Worm (Caenorhabditis elegans) whole organism, young adult: ENCODE data around the gene F10E9.4.

Source experiments
- B0336.3 ChIP-seq: fragments of 200-800 bp; sonication (Bioruptor generic); IDR thresholded peaks from 2 replicates; pipeline ENCODE4 v1.3.6; 2022; ENCODE audit warnings: missing genetic modification characterization, missing compliant biosample characterization
- F10E7.11 ChIP-seq: sonication (generic microtip); optimal IDR thresholded peaks from 2 replicates; lab custom pipeline; 2017; ENCODE audit warnings: mild to moderate bottlenecking, missing genetic modification characterization, moderate library complexity, missing compliant biosample characterization
- F22D6.2 ChIP-seq: sonication (generic microtip); optimal IDR thresholded peaks from 2 replicates; lab custom pipeline; 2016; ENCODE audit warnings: mild to moderate bottlenecking, missing genetic modification characterization, missing compliant biosample characterization
- F23B12.7 ChIP-seq: sonication (generic microtip); optimal IDR thresholded peaks from 2 replicates; lab custom pipeline; 2017; ENCODE audit warnings: missing genetic modification characterization, mild to moderate bottlenecking, missing compliant biosample characterization, antibody characterized with exemption, moderate library complexity; ENCODE audit not compliant: insufficient read depth
- F33H1.4 ChIP-seq: fragments of 200-800 bp; sonication (Bioruptor generic); IDR thresholded peaks from 2 replicates; pipeline ENCODE4 v1.3.6; 2022; ENCODE audit warnings: missing genetic modification reagents, missing genetic modification characterization, missing compliant biosample characterization
- F57A8.1 ChIP-seq: fragments of 200-800 bp; sonication (Bioruptor generic); optimal IDR thresholded peaks from 2 replicates; lab custom pipeline; 2018; ENCODE audit warnings: mild to moderate bottlenecking, missing genetic modification characterization, moderate library complexity, missing compliant biosample characterization
- Y53F4B.3 ChIP-seq: fragments of 200-800 bp; sonication (Bioruptor generic); IDR thresholded peaks from 2 replicates; pipeline ENCODE4 v1.3.6; 2022; ENCODE audit warnings: missing genetic modification reagents, missing genetic modification characterization, missing compliant biosample characterization
- Y95B8A.8 ChIP-seq: fragments of 200-800 bp; sonication (Bioruptor generic); IDR thresholded peaks from 2 replicates; pipeline ENCODE4 v1.3.6; 2022; ENCODE audit warnings: missing genetic modification reagents, missing genetic modification characterization, missing compliant biosample characterization
- akir-1 ChIP-seq: fragments of 200-800 bp; sonication (Bioruptor generic); optimal IDR thresholded peaks from 2 replicates; lab custom pipeline; 2018; ENCODE audit warnings: mild to moderate bottlenecking, missing genetic modification characterization, moderate library complexity, missing compliant biosample characterization
- athp-1 ChIP-seq: sonication (generic microtip); optimal IDR thresholded peaks from 2 replicates; lab custom pipeline; 2017; ENCODE audit warnings: mild to moderate bottlenecking, missing genetic modification characterization, missing compliant biosample characterization
- bed-1 ChIP-seq: fragments of 200-800 bp; sonication (Bioruptor generic); IDR thresholded peaks from 2 replicates; pipeline ENCODE4 v1.3.6; 2022; ENCODE audit warnings: missing genetic modification reagents, missing genetic modification characterization, missing compliant biosample characterization
- bed-2 ChIP-seq: fragments of 200-800 bp; sonication (Bioruptor generic); IDR thresholded peaks from 2 replicates; pipeline ENCODE4 v1.3.6; 2022; ENCODE audit warnings: missing genetic modification reagents, missing genetic modification characterization, missing compliant biosample characterization
- ceh-100 ChIP-seq: fragments of 200-800 bp; sonication (Bioruptor generic); IDR thresholded peaks from 2 replicates; pipeline ENCODE4 v1.3.6; 2022; ENCODE audit warnings: missing genetic modification reagents, missing genetic modification characterization, missing compliant biosample characterization
- ceh-40 ChIP-seq: fragments of 200-800 bp; sonication (Bioruptor generic); IDR thresholded peaks from 2 replicates; pipeline ENCODE4 v1.3.6; 2022; ENCODE audit warnings: missing genetic modification characterization, missing compliant biosample characterization
- ceh-79 ChIP-seq: sonication (generic microtip); optimal IDR thresholded peaks from 2 replicates; lab custom pipeline; 2017; ENCODE audit warnings: mild to moderate bottlenecking, missing genetic modification characterization, missing compliant biosample characterization
- ceh-91 ChIP-seq: fragments of 200-800 bp; sonication (Bioruptor generic); IDR thresholded peaks from 2 replicates; pipeline ENCODE4 v1.3.6; 2022; ENCODE audit warnings: missing genetic modification reagents, missing genetic modification characterization, missing compliant biosample characterization
- chd-7 ChIP-seq: sonication (generic microtip); optimal IDR thresholded peaks from 2 replicates; lab custom pipeline; 2016; ENCODE audit warnings: mild to moderate bottlenecking, missing genetic modification characterization, moderate library complexity, missing compliant biosample characterization
- dpff-1 ChIP-seq: sonication (generic microtip); optimal IDR thresholded peaks from 2 replicates; lab custom pipeline; 2017; ENCODE audit warnings: mild to moderate bottlenecking, missing genetic modification characterization, missing compliant biosample characterization
- efl-1 ChIP-seq: fragments of 150-350 bp; optimal IDR thresholded peaks from 2 replicates; lab custom pipeline; 2014; ENCODE audit warnings: missing biosample characterization, missing genetic modification reagents, missing genetic modification characterization
- egl-18 ChIP-seq: fragments of 200-800 bp; sonication (Bioruptor generic); IDR thresholded peaks from 2 replicates; pipeline ENCODE4 v1.3.6; 2022; ENCODE audit warnings: missing genetic modification reagents, missing genetic modification characterization, missing compliant biosample characterization
- egrh-3 ChIP-seq: fragments of 200-800 bp; sonication (Bioruptor generic); IDR thresholded peaks from 2 replicates; pipeline ENCODE4 v1.3.6; 2022; ENCODE audit warnings: missing genetic modification reagents, missing genetic modification characterization, missing compliant biosample characterization
- ekl-4 ChIP-seq: fragments of 200-800 bp; sonication (Bioruptor generic); IDR thresholded peaks from 2 replicates; pipeline ENCODE4 v1.3.6; 2022; ENCODE audit warnings: missing genetic modification reagents, missing genetic modification characterization, missing compliant biosample characterization
- ets-4 ChIP-seq: fragments of 200-800 bp; sonication (Bioruptor generic); optimal IDR thresholded peaks from 2 replicates; lab custom pipeline; 2018; ENCODE audit warnings: mild to moderate bottlenecking, missing genetic modification characterization, missing compliant biosample characterization
- hlh-26 ChIP-seq: fragments of 200-800 bp; sonication (Bioruptor generic); conservative IDR thresholded peaks from 2 replicates; pipeline ENCODE4 v1.3.6; 2022; ENCODE audit warnings: missing genetic modification reagents, missing genetic modification characterization, missing compliant biosample characterization
- hmg-1.2 ChIP-seq: fragments of 200-800 bp; sonication (Bioruptor generic); IDR thresholded peaks from 2 replicates; pipeline ENCODE4 v1.3.6; 2022; ENCODE audit warnings: missing genetic modification reagents, missing genetic modification characterization, missing compliant biosample characterization
- lin-26 ChIP-seq: fragments of 200-800 bp; sonication (Bioruptor generic); IDR thresholded peaks from 2 replicates; pipeline ENCODE4 v1.3.6; 2022; ENCODE audit warnings: missing genetic modification reagents, missing genetic modification characterization, missing compliant biosample characterization
- lin-54 ChIP-seq: fragments of 200-800 bp; sonication (Bioruptor generic); optimal IDR thresholded peaks from 2 replicates; lab custom pipeline; 2018; ENCODE audit warnings: mild to moderate bottlenecking, missing genetic modification characterization, missing compliant biosample characterization
- lir-1 ChIP-seq: fragments of 200-800 bp; sonication (Bioruptor generic); conservative IDR thresholded peaks from 2 replicates; pipeline ENCODE4 v1.3.6; 2022; ENCODE audit warnings: missing genetic modification reagents, missing genetic modification characterization, missing compliant biosample characterization
- lsl-1 ChIP-seq: fragments of 200-800 bp; sonication (Bioruptor generic); optimal IDR thresholded peaks from 2 replicates; lab custom pipeline; 2018; ENCODE audit warnings: mild to moderate bottlenecking, missing genetic modification characterization, moderate library complexity, missing compliant biosample characterization
- madf-3 ChIP-seq: fragments of 200-800 bp; sonication (Bioruptor generic); IDR thresholded peaks from 2 replicates; pipeline ENCODE4 v1.3.6; 2022; ENCODE audit warnings: missing genetic modification reagents, missing genetic modification characterization, missing compliant biosample characterization
- madf-6 ChIP-seq: fragments of 200-800 bp; sonication (Bioruptor generic); IDR thresholded peaks from 2 replicates; pipeline ENCODE4 v1.3.6; 2022; ENCODE audit warnings: missing genetic modification reagents, missing genetic modification characterization, missing compliant biosample characterization
- mxl-1 ChIP-seq: sonication (generic microtip); optimal IDR thresholded peaks from 2 replicates; lab custom pipeline; 2016; ENCODE audit warnings: missing genetic modification characterization, missing compliant biosample characterization
- nhr-179 ChIP-seq: sonication (generic microtip); optimal IDR thresholded peaks from 2 replicates; lab custom pipeline; 2016; ENCODE audit warnings: mild to moderate bottlenecking, missing genetic modification characterization, missing compliant biosample characterization
- nhr-27 ChIP-seq: fragments of 200-800 bp; sonication (Bioruptor generic); optimal IDR thresholded peaks from 2 replicates; lab custom pipeline; 2018; ENCODE audit warnings: mild to moderate bottlenecking, missing genetic modification characterization, moderate library complexity, missing compliant biosample characterization
- nhr-90 ChIP-seq: sonication (generic microtip); optimal IDR thresholded peaks from 2 replicates; lab custom pipeline; 2016; ENCODE audit warnings: missing genotype, mild to moderate bottlenecking, missing genetic modification characterization, missing compliant biosample characterization
- pbrm-1 ChIP-seq: fragments of 200-800 bp; sonication (Bioruptor generic); IDR thresholded peaks from 2 replicates; pipeline ENCODE4 v1.3.6; 2022; ENCODE audit warnings: missing genetic modification reagents, missing genetic modification characterization, missing compliant biosample characterization
- sea-2 ChIP-seq: fragments of 200-800 bp; sonication (Bioruptor generic); IDR thresholded peaks from 2 replicates; pipeline ENCODE4 v1.3.6; 2022; ENCODE audit warnings: missing genetic modification characterization, missing compliant biosample characterization
- snpc-1.3 ChIP-seq: sonication (generic microtip); optimal IDR thresholded peaks from 2 replicates; lab custom pipeline; 2017; ENCODE audit warnings: missing genetic modification characterization, mild to moderate bottlenecking, missing compliant biosample characterization, antibody characterized with exemption, moderate library complexity, missing genotype, missing genetic modification reagents; ENCODE audit not compliant: insufficient read depth
- tbx-9 ChIP-seq: sonication (generic microtip); optimal IDR thresholded peaks from 2 replicates; lab custom pipeline; 2016; ENCODE audit warnings: borderline replicate concordance, missing genetic modification characterization, inconsistent platforms, missing compliant biosample characterization
- unc-130 ChIP-seq: sonication (generic microtip); optimal IDR thresholded peaks from 2 replicates; lab custom pipeline; 2016; ENCODE audit warnings: missing genetic modification reagents, missing genetic modification characterization, missing compliant biosample characterization
- xnd-1 ChIP-seq: sonication (generic microtip); optimal IDR thresholded peaks from 2 replicates; lab custom pipeline; 2016; ENCODE audit warnings: missing genotype, missing genetic modification reagents, missing genetic modification characterization, missing compliant biosample characterization
- zfh-2 ChIP-seq: fragments of 200-800 bp; sonication (Bioruptor generic); conservative IDR thresholded peaks from 2 replicates; pipeline ENCODE4 v1.3.6; 2022; ENCODE audit warnings: missing genetic modification reagents, missing genetic modification characterization, missing compliant biosample characterization
- ztf-22 ChIP-seq: fragments of 200-800 bp; sonication (Bioruptor generic); optimal IDR thresholded peaks from 2 replicates; lab custom pipeline; 2018; ENCODE audit warnings: mild to moderate bottlenecking, missing genetic modification characterization, moderate library complexity, missing compliant biosample characterization
- ztf-25 ChIP-seq: fragments of 200-800 bp; sonication (Bioruptor generic); IDR thresholded peaks from 2 replicates; pipeline ENCODE4 v1.3.6; 2022; ENCODE audit warnings: missing genetic modification reagents, missing genetic modification characterization, missing compliant biosample characterization
- ztf-28 ChIP-seq: fragments of 200-800 bp; sonication (Bioruptor generic); IDR thresholded peaks from 2 replicates; pipeline ENCODE4 v1.3.6; 2022; ENCODE audit warnings: missing genetic modification reagents, missing genetic modification characterization, missing compliant biosample characterization

F10E9.4 gene

ce11 chrIII:8279567-8279966, 28.8 kb upstream of the F10E9.4 start:
- TF ChIP-seq Y95B8A.8 (GFP tag; lab: Robert Waterston, UW) = no peak
- TF ChIP-seq unc-130 (GFP tag; lab: Kevin White, UChicago) = no peak
- TF ChIP-seq lin-26 (GFP tag; lab: Robert Waterston, UW) = no peak
- TF ChIP-seq bed-2 (GFP tag; lab: Robert Waterston, UW) = no peak
- TF ChIP-seq F10E7.11 = no peak
- TF ChIP-seq ztf-28 (GFP tag; lab: Robert Waterston, UW) = no peak
- no peak for TF ChIP-seq hmg-1.2 (GFP tag; lab: Robert Waterston, UW)
- TF ChIP-seq ekl-4 = no peak
- TF ChIP-seq athp-1 (tag; lab: Kevin White, UChicago) = no peak
- TF ChIP-seq tbx-9 (tag; lab: Kevin White, UChicago) = no peak
- no peak for TF ChIP-seq lin-54 (GFP tag; lab: Kevin White, UChicago)
- no peak for TF ChIP-seq akir-1
- TF ChIP-seq ceh-79 = no peak
- TF ChIP-seq madf-6 (GFP tag; lab: Robert Waterston, UW) = no peak
- TF ChIP-seq mxl-1 (tag; lab: Kevin White, UChicago) = no peak
- no peak for TF ChIP-seq egl-18
- no peak for TF ChIP-seq snpc-1.3
- TF ChIP-seq ztf-22 (GFP tag; lab: Kevin White, UChicago) = no peak
- TF ChIP-seq sea-2 (GFP tag; lab: Robert Waterston, UW) = no peak

DNA sequence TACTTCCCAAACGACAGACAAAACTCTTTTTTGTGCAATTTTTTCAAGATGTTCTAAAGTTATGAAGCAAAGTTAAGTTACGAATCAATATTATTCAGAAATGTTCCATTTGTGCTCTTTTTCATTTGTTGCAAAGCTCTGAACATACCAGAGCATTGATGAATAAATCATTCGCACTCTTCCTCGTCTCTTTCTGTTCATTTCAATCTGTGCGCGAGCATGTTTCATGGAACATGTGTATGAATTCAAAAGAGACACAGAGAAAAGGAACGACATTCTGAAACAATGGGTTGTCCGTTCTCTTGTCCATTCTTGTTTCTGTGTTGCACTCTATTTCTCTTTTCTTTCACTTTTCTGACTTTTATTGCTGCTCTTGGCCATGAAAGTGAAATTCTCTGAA, 28.0 kb upstream of the F10E9.4 start:
- no peak for TF ChIP-seq chd-7 (tag; lab: Kevin White, UChicago)
- TF ChIP-seq madf-3 (GFP tag; lab: Robert Waterston, UW) = no peak
- TF ChIP-seq efl-1 (GFP tag; lab: Kevin White, UChicago) = no peak
- no peak for TF ChIP-seq F23B12.7
- TF ChIP-seq F22D6.2 (tag; lab: Kevin White, UChicago) = no peak
- TF ChIP-seq dpff-1 (tag; lab: Kevin White, UChicago) = no peak
- no peak for TF ChIP-seq bed-1 (GFP tag; lab: Robert Waterston, UW)
- TF ChIP-seq ceh-40 (GFP tag; lab: Robert Waterston, UW) = no peak
- TF ChIP-seq nhr-27 (tag; lab: Kevin White, UChicago) = no peak
- no peak for TF ChIP-seq nhr-90 (tag; lab: Kevin White, UChicago)
- TF ChIP-seq B0336.3 (GFP tag; lab: Robert Waterston, UW) = no peak
- TF ChIP-seq ztf-25 (GFP tag; lab: Robert Waterston, UW) = no peak

ce11 chrIII:8281310-8281709, 27.0 kb upstream of the F10E9.4 start:
- TF ChIP-seq ceh-100 (no peak), zfh-2 (GFP tag; lab: Robert Waterston, UW) (no peak), F57A8.1 (GFP tag; lab: Kevin White, UChicago) (no peak), lsl-1 (GFP tag; lab: Kevin White, UChicago) (no peak), ceh-91 (GFP tag; lab: Robert Waterston, UW) (no peak), F33H1.4 (GFP tag; lab: Robert Waterston, UW) (no peak), pbrm-1 (GFP tag; lab: Robert Waterston, UW) (no peak), nhr-179 (tag; lab: Kevin White, UChicago) (no peak), lir-1 (GFP tag; lab: Robert Waterston, UW) (no peak), egrh-3 (GFP tag; lab: Robert Waterston, UW) (no peak), hlh-26 (GFP tag; lab: Robert Waterston, UW) (no peak), lin-54 (GFP tag; lab: Kevin White, UChicago) (no peak), Y53F4B.3 (no peak), ets-4 (GFP tag; lab: Kevin White, UChicago) (no peak), xnd-1 (tag; lab: Kevin White, UChicago) (no peak)
